Worm (Caenorhabditis elegans) whole organism, L2 larva: Measurements from ENCODE around the gene H10E21.5.
A peak's percentile ranks its signal among the peaks of the same experiment; 100 is the strongest.

ENCODE experiments used
- F13H6.1 ChIP-seq: sonication (generic microtip); optimal IDR thresholded peaks from 2 replicates; lab custom pipeline; 2016; ENCODE audit warnings: missing genetic modification characterization, missing compliant biosample characterization
- Y55F3AM.14 ChIP-seq: fragments of 200-800 bp; sonication (Bioruptor generic); optimal IDR thresholded peaks from 2 replicates; lab custom pipeline; 2018; ENCODE audit warnings: mild to moderate bottlenecking, missing genetic modification characterization, missing compliant biosample characterization
- ZK546.5 ChIP-seq: sonication (generic microtip); optimal IDR thresholded peaks from 2 replicates; lab custom pipeline; 2017; ENCODE audit warnings: missing biosample characterization, missing genetic modification characterization
- aly-2 ChIP-seq: fragments of 150-350 bp; optimal IDR thresholded peaks from 2 replicates; lab custom pipeline; 2014; ENCODE audit warnings: missing biosample characterization, missing genetic modification characterization
- ama-1 ChIP-seq: fragments of 150-350 bp; optimal IDR thresholded peaks from 2 replicates; lab custom pipeline; 2018; ENCODE audit warnings: inconsistent platforms
- blmp-1 ChIP-seq: sonication (generic microtip); optimal IDR thresholded peaks from 2 replicates; lab custom pipeline; 2017; ENCODE audit warnings: missing genetic modification characterization, mild to moderate bottlenecking, missing compliant biosample characterization, antibody characterized with exemption, moderate library complexity; ENCODE audit not compliant: insufficient read depth
- ceh-16 ChIP-seq: fragments of 150-350 bp; optimal IDR thresholded peaks from 2 replicates; lab custom pipeline; 2014; ENCODE audit warnings: missing biosample characterization, missing genetic modification characterization
- ceh-82 ChIP-seq: fragments of 150-350 bp; optimal IDR thresholded peaks from 2 replicates; lab custom pipeline; 2014; ENCODE audit warnings: missing biosample characterization, missing genetic modification characterization
- crh-2 ChIP-seq: sonication (generic microtip); optimal IDR thresholded peaks from 2 replicates; lab custom pipeline; 2017; ENCODE audit warnings: missing biosample characterization, missing genetic modification characterization
- dmd-4 ChIP-seq: sonication (generic microtip); optimal IDR thresholded peaks from 2 replicates; lab custom pipeline; 2017; ENCODE audit warnings: missing biosample characterization, missing genetic modification characterization
- fos-1 ChIP-seq: fragments of 150-350 bp; optimal IDR thresholded peaks from 2 replicates; lab custom pipeline; 2014; ENCODE audit warnings: missing biosample characterization, missing genetic modification characterization
- gmeb-1 ChIP-seq: fragments of 150-350 bp; optimal IDR thresholded peaks from 2 replicates; lab custom pipeline; 2014; ENCODE audit warnings: missing biosample characterization, missing genetic modification characterization
- lin-13 ChIP-seq: fragments of 150-350 bp; optimal IDR thresholded peaks from 2 replicates; lab custom pipeline; 2014; ENCODE audit warnings: missing biosample characterization, missing genetic modification reagents, missing genetic modification characterization
- lin-39 ChIP-seq: fragments of 150-350 bp; optimal IDR thresholded peaks from 2 replicates; lab custom pipeline; 2014; ENCODE audit warnings: missing biosample characterization, missing genetic modification reagents, missing genetic modification characterization
- lsy-2 ChIP-seq, 2 experiments: fragments of 150-350 bp in 1 of 2; sonication (generic microtip) in 1 of 2; optimal IDR thresholded peaks; 2 replicates each; lab custom pipeline; 2014 to 2017; ENCODE audit warnings: missing biosample characterization in 2 of 2, missing genetic modification characterization in 2 of 2
- mab-5 ChIP-seq: fragments of 150-350 bp; optimal IDR thresholded peaks from 2 replicates; lab custom pipeline; 2014; ENCODE audit warnings: missing biosample characterization, missing genetic modification characterization
- mbf-1 ChIP-seq: sonication (generic microtip); optimal IDR thresholded peaks from 2 replicates; lab custom pipeline; 2017; ENCODE audit warnings: missing biosample characterization, missing genetic modification characterization
- mdl-1 ChIP-seq, 2 experiments: fragments of 150-350 bp in 1 of 2; sonication (generic microtip) in 1 of 2; optimal IDR thresholded peaks; 2 replicates each; lab custom pipeline; 2017; ENCODE audit warnings: missing biosample characterization in 2 of 2, missing genetic modification characterization in 2 of 2
- nhr-10 ChIP-seq: sonication (generic microtip); optimal IDR thresholded peaks from 2 replicates; lab custom pipeline; 2017; ENCODE audit warnings: missing biosample characterization, missing genetic modification characterization
- nhr-11 ChIP-seq: fragments of 150-350 bp; optimal IDR thresholded peaks from 2 replicates; lab custom pipeline; 2014; ENCODE audit warnings: missing biosample characterization, missing genetic modification characterization
- nhr-129 ChIP-seq: fragments of 150-350 bp; optimal IDR thresholded peaks from 2 replicates; lab custom pipeline; 2014; ENCODE audit warnings: missing biosample characterization, missing genetic modification characterization
- nhr-237 ChIP-seq: fragments of 150-350 bp; optimal IDR thresholded peaks from 2 replicates; lab custom pipeline; 2014; ENCODE audit warnings: missing biosample characterization, missing genetic modification characterization
- nhr-25 ChIP-seq: fragments of 150-350 bp; sonication (generic microtip); optimal IDR thresholded peaks from 3 replicates; lab custom pipeline; 2014; ENCODE audit warnings: missing biosample characterization, missing genetic modification characterization
- nhr-6 ChIP-seq: fragments of 150-350 bp; optimal IDR thresholded peaks from 2 replicates; lab custom pipeline; 2014; ENCODE audit warnings: missing biosample characterization, missing genetic modification characterization
- sem-4 ChIP-seq: fragments of 150-350 bp; optimal IDR thresholded peaks from 2 replicates; lab custom pipeline; 2014; ENCODE audit warnings: missing biosample characterization, missing genetic modification reagents, missing genetic modification characterization
- skn-1 ChIP-seq: sonication (generic microtip); optimal IDR thresholded peaks from 2 replicates; lab custom pipeline; 2017; ENCODE audit warnings: missing biosample characterization, missing genetic modification characterization
- sma-3 ChIP-seq: sonication (generic microtip); optimal IDR thresholded peaks from 2 replicates; lab custom pipeline; 2016; ENCODE audit warnings: missing genetic modification reagents, missing genetic modification characterization, missing compliant biosample characterization
- sma-9 ChIP-seq, 2 experiments: fragments of 150-350 bp in 1 of 2; sonication (generic microtip) in 1 of 2; optimal IDR thresholded peaks; 2 replicates each; lab custom pipeline; 2014 to 2016; ENCODE audit warnings: missing genetic modification characterization in 2 of 2, mild to moderate bottlenecking in 1 of 2, missing biosample characterization in 1 of 2, missing compliant biosample characterization in 1 of 2, missing genetic modification reagents in 1 of 2, moderate library complexity in 1 of 2
- snpc-4 ChIP-seq: fragments of 150-350 bp; optimal IDR thresholded peaks from 2 replicates; lab custom pipeline; 2014; ENCODE audit warnings: missing biosample characterization, missing genetic modification characterization
- unc-39 ChIP-seq: fragments of 150-350 bp; optimal IDR thresholded peaks from 2 replicates; lab custom pipeline; 2014; ENCODE audit warnings: missing biosample characterization, missing genetic modification characterization
- unc-55 ChIP-seq: fragments of 150-350 bp; sonication (generic microtip); optimal IDR thresholded peaks from 3 replicates; lab custom pipeline; 2014; ENCODE audit warnings: missing biosample characterization, missing genetic modification reagents, missing genetic modification characterization
- zag-1 ChIP-seq: fragments of 150-350 bp; optimal IDR thresholded peaks from 2 replicates; lab custom pipeline; 2014; ENCODE audit warnings: missing biosample characterization, missing genetic modification characterization
- ztf-1 ChIP-seq: fragments of 200-800 bp; sonication (Bioruptor generic); conservative IDR thresholded peaks from 2 replicates; pipeline ENCODE4 v1.3.6; 2022; ENCODE audit warnings: missing genetic modification characterization, missing compliant biosample characterization
- ztf-11 ChIP-seq: sonication (generic microtip); optimal IDR thresholded peaks from 2 replicates; lab custom pipeline; 2017; ENCODE audit warnings: missing biosample characterization, missing genetic modification characterization
- ztf-4 ChIP-seq: fragments of 150-350 bp; optimal IDR thresholded peaks from 2 replicates; lab custom pipeline; 2014; ENCODE audit warnings: missing biosample characterization, missing genetic modification characterization

The H10E21.5 gene

ce11 chrIII:49064-49463, 25.3 kb upstream of the H10E21.5 start:
- TF ChIP-seq ceh-16 (no peak), lsy-2 (tag; optimal IDR thresholded peaks at IDR 0.05; lab: Kevin White, UChicago) (no peak), F13H6.1 (tag; lab: Kevin White, UChicago) (no peak), dmd-4 (tag; lab: Kevin White, UChicago) (no peak), nhr-237 (tag; lab: Kevin White, UChicago) (no peak), nhr-25 (no peak), mab-5 (tag; lab: Kevin White, UChicago) (no peak), zag-1 (no peak), lin-13 (GFP tag; lab: Kevin White, UChicago) (no peak), ztf-11 (no peak)

ce11 chrIII:48329-48728, 24.6 kb upstream of the H10E21.5 start:
- no peak for TF ChIP-seq fos-1 (tag; lab: Kevin White, UChicago)
- no peak for TF ChIP-seq ceh-82 (tag; lab: Kevin White, UChicago)
- TF ChIP-seq aly-2 (tag; lab: Kevin White, UChicago) = no peak
- TF ChIP-seq mbf-1 (tag; lab: Kevin White, UChicago) = no peak
- no peak for TF ChIP-seq sma-3 (GFP tag; lab: Kevin White, UChicago)
- no peak for TF ChIP-seq blmp-1 (tag; lab: Kevin White, UChicago)
- no peak for TF ChIP-seq unc-55 (GFP tag; lab: Kevin White, UChicago)
- no peak for TF ChIP-seq nhr-10 (tag; lab: Kevin White, UChicago)
- no peak for TF ChIP-seq ceh-16
- TF ChIP-seq ztf-1 = no peak
- no peak for TF ChIP-seq nhr-6 (tag; lab: Kevin White, UChicago)
- TF ChIP-seq ama-1 = no peak
- TF ChIP-seq nhr-11 (tag; lab: Kevin White, UChicago) = no peak
- no peak for TF ChIP-seq nhr-25
- TF ChIP-seq crh-2 (tag; lab: Kevin White, UChicago) = no peak
- TF ChIP-seq sem-4 = no peak
- TF ChIP-seq, all 48 proteins: peak for 0

- no peak for TF ChIP-seq ZK546.5
- no peak for TF ChIP-seq ztf-4 (tag; lab: Kevin White, UChicago)
- TF ChIP-seq nhr-25 = no peak
- TF ChIP-seq nhr-10 (tag; lab: Kevin White, UChicago) = no peak
Measured at ce11 chrIII:42725-43124, 19.0 kb upstream of the H10E21.5 start.

- TF ChIP-seq sma-3 (GFP tag; lab: Kevin White, UChicago) (no peak), skn-1 (no peak), unc-39 (tag; lab: Kevin White, UChicago) (no peak), sem-4 (no peak), snpc-4 (tag; lab: Kevin White, UChicago) (no peak), ceh-16 (no peak), ztf-4 (tag; lab: Kevin White, UChicago) (no peak), Y55F3AM.14 (GFP tag; lab: Kevin White, UChicago) (no peak), sma-9 (GFP tag; optimal IDR thresholded peaks at IDR 0.05; lab: Kevin White, UChicago) (no peak), sma-9 (tag; optimal IDR thresholded peaks at IDR 0.05; lab: Kevin White, UChicago) (no peak), lsy-2 (tag; optimal IDR thresholded peaks at IDR 0.05; lab: Kevin White, UChicago) (no peak), mbf-1 (tag; lab: Kevin White, UChicago) (no peak), unc-55 (GFP tag; lab: Kevin White, UChicago) (no peak), mdl-1 (tag; optimal IDR thresholded peaks at IDR 0.05; lab: Kevin White, UChicago) (no peak), ZK546.5 (no peak), lin-13 (GFP tag; lab: Kevin White, UChicago) (no peak), nhr-129 (tag; lab: Kevin White, UChicago) (no peak), ama-1 (no peak), gmeb-1 (tag; lab: Kevin White, UChicago) (no peak), lin-39 (no peak), aly-2 (tag; lab: Kevin White, UChicago) (no peak)
Measured at ce11 chrIII:41484-41883, 17.7 kb upstream of the H10E21.5 start.

ce11 chrIII:40580-41113, 16.9 kb upstream of the H10E21.5 start, which contains the start of gene col-88:
Gene col-88 (plus strand): TSS chrIII:41063.
- TF ChIP-seq blmp-1 (tag; lab: Kevin White, UChicago) = peak; percentile 3
- no peak for TF ChIP-seq mbf-1 (tag; lab: Kevin White, UChicago)
